Worm (Caenorhabditis elegans) whole organism, young adult: ENCODE data around the gene T15H9.4.
A peak's percentile ranks its signal among the peaks of the same experiment; 100 is the strongest.

Source experiments
- B0336.3 ChIP-seq: fragments of 200-800 bp; sonication (Bioruptor generic); IDR thresholded peaks from 2 replicates; pipeline ENCODE4 v1.3.6; 2022; ENCODE audit warnings: missing genetic modification characterization, missing compliant biosample characterization
- D2030.7 ChIP-seq: fragments of 200-800 bp; sonication (Bioruptor generic); IDR thresholded peaks from 2 replicates; pipeline ENCODE4 v1.3.6; 2022; ENCODE audit warnings: missing genetic modification reagents, missing genetic modification characterization, missing compliant biosample characterization
- F55B11.4 ChIP-seq: sonication (generic microtip); optimal IDR thresholded peaks from 2 replicates; lab custom pipeline; 2016; ENCODE audit warnings: missing compliant biosample characterization, missing genetic modification characterization, borderline replicate concordance; ENCODE audit not compliant: insufficient read depth
- T07F8.4 ChIP-seq: sonication (generic microtip); optimal IDR thresholded peaks from 2 replicates; lab custom pipeline; 2016; ENCODE audit warnings: mild to moderate bottlenecking, missing genetic modification characterization, moderate library complexity, missing compliant biosample characterization
- T26A5.8 ChIP-seq: sonication (generic microtip); optimal IDR thresholded peaks from 2 replicates; lab custom pipeline; 2016; ENCODE audit warnings: missing genetic modification characterization, missing compliant biosample characterization
- Y67H2A.10 ChIP-seq: fragments of 200-800 bp; sonication (Bioruptor generic); conservative IDR thresholded peaks from 2 replicates; pipeline ENCODE4 v1.3.6; 2022; ENCODE audit warnings: missing genetic modification reagents, missing genetic modification characterization, missing compliant biosample characterization
- ama-1 ChIP-seq, 3 experiments: fragments of 150-350 bp in 1 of 3; sonication (generic microtip) in 2 of 3; optimal IDR thresholded peaks; 2 replicates each; lab custom pipeline; 2014 to 2018; ENCODE audit warnings: missing biosample characterization in 2 of 3, missing genetic modification characterization in 2 of 3, missing genetic modification reagents in 2 of 3
- aptf-2 ChIP-seq: fragments of 200-800 bp; sonication (Bioruptor generic); conservative IDR thresholded peaks from 2 replicates; pipeline ENCODE4 v1.3.6; 2022; ENCODE audit warnings: missing genetic modification reagents, missing genetic modification characterization, missing compliant biosample characterization
- athp-1 ChIP-seq: sonication (generic microtip); optimal IDR thresholded peaks from 2 replicates; lab custom pipeline; 2017; ENCODE audit warnings: mild to moderate bottlenecking, missing genetic modification characterization, missing compliant biosample characterization
- attf-3 ChIP-seq: fragments of 200-800 bp; sonication (Bioruptor generic); conservative IDR thresholded peaks from 2 replicates; pipeline ENCODE4 v1.3.6; 2022; ENCODE audit warnings: missing genetic modification reagents, missing genetic modification characterization, missing compliant biosample characterization
- cebp-2 ChIP-seq: fragments of 200-800 bp; sonication (Bioruptor generic); IDR thresholded peaks from 2 replicates; pipeline ENCODE4 v1.3.6; 2022; ENCODE audit warnings: missing genetic modification characterization, missing compliant biosample characterization
- ceh-27 ChIP-seq: fragments of 200-800 bp; sonication (Bioruptor generic); optimal IDR thresholded peaks from 2 replicates; lab custom pipeline; 2018; ENCODE audit warnings: mild to moderate bottlenecking, missing genetic modification characterization, moderate library complexity, missing compliant biosample characterization
- chd-7 ChIP-seq: sonication (generic microtip); optimal IDR thresholded peaks from 2 replicates; lab custom pipeline; 2016; ENCODE audit warnings: mild to moderate bottlenecking, missing genetic modification characterization, moderate library complexity, missing compliant biosample characterization
- dox-1 ChIP-seq: fragments of 200-800 bp; sonication (Bioruptor generic); IDR thresholded peaks from 2 replicates; pipeline ENCODE4 v1.3.6; 2022; ENCODE audit warnings: missing genetic modification reagents, missing genetic modification characterization, missing compliant biosample characterization
- dpff-1 ChIP-seq: sonication (generic microtip); optimal IDR thresholded peaks from 2 replicates; lab custom pipeline; 2017; ENCODE audit warnings: mild to moderate bottlenecking, missing genetic modification characterization, missing compliant biosample characterization
- egl-18 ChIP-seq: fragments of 200-800 bp; sonication (Bioruptor generic); IDR thresholded peaks from 2 replicates; pipeline ENCODE4 v1.3.6; 2022; ENCODE audit warnings: missing genetic modification reagents, missing genetic modification characterization, missing compliant biosample characterization
- egrh-3 ChIP-seq: fragments of 200-800 bp; sonication (Bioruptor generic); IDR thresholded peaks from 2 replicates; pipeline ENCODE4 v1.3.6; 2022; ENCODE audit warnings: missing genetic modification reagents, missing genetic modification characterization, missing compliant biosample characterization
- ets-4 ChIP-seq: fragments of 200-800 bp; sonication (Bioruptor generic); optimal IDR thresholded peaks from 2 replicates; lab custom pipeline; 2018; ENCODE audit warnings: mild to moderate bottlenecking, missing genetic modification characterization, missing compliant biosample characterization
- gei-17 ChIP-seq: fragments of 200-800 bp; sonication (Bioruptor generic); optimal IDR thresholded peaks from 2 replicates; lab custom pipeline; 2018; ENCODE audit warnings: mild to moderate bottlenecking, missing genetic modification characterization, missing compliant biosample characterization
- hlh-26 ChIP-seq: fragments of 200-800 bp; sonication (Bioruptor generic); conservative IDR thresholded peaks from 2 replicates; pipeline ENCODE4 v1.3.6; 2022; ENCODE audit warnings: missing genetic modification reagents, missing genetic modification characterization, missing compliant biosample characterization
- hmg-1.2 ChIP-seq: fragments of 200-800 bp; sonication (Bioruptor generic); IDR thresholded peaks from 2 replicates; pipeline ENCODE4 v1.3.6; 2022; ENCODE audit warnings: missing genetic modification reagents, missing genetic modification characterization, missing compliant biosample characterization
- lag-1 ChIP-seq: fragments of 200-800 bp; sonication (Bioruptor generic); IDR thresholded peaks from 2 replicates; pipeline ENCODE4 v1.3.6; 2022; ENCODE audit warnings: missing genetic modification reagents, missing genetic modification characterization, missing compliant biosample characterization
- let-607 ChIP-seq, 2 experiments: fragments of 200-800 bp in 1 of 2; sonication (Bioruptor generic) in 1 of 2; sonication (generic microtip) in 1 of 2; optimal IDR thresholded peaks; 2 replicates each; lab custom pipeline; 2016 to 2018; ENCODE audit warnings: mild to moderate bottlenecking in 2 of 2, missing compliant biosample characterization in 2 of 2, missing genetic modification characterization in 2 of 2, moderate library complexity in 2 of 2, missing genotype in 1 of 2
- lin-26 ChIP-seq: fragments of 200-800 bp; sonication (Bioruptor generic); IDR thresholded peaks from 2 replicates; pipeline ENCODE4 v1.3.6; 2022; ENCODE audit warnings: missing genetic modification reagents, missing genetic modification characterization, missing compliant biosample characterization
- lin-40 ChIP-seq: sonication (generic microtip); optimal IDR thresholded peaks from 2 replicates; lab custom pipeline; 2016; ENCODE audit warnings: missing genetic modification characterization, mild to moderate bottlenecking, missing compliant biosample characterization, missing genotype, missing genetic modification reagents
- lir-1 ChIP-seq: fragments of 200-800 bp; sonication (Bioruptor generic); conservative IDR thresholded peaks from 2 replicates; pipeline ENCODE4 v1.3.6; 2022; ENCODE audit warnings: missing genetic modification reagents, missing genetic modification characterization, missing compliant biosample characterization
- lsl-1 ChIP-seq: fragments of 200-800 bp; sonication (Bioruptor generic); optimal IDR thresholded peaks from 2 replicates; lab custom pipeline; 2018; ENCODE audit warnings: mild to moderate bottlenecking, missing genetic modification characterization, moderate library complexity, missing compliant biosample characterization
- madf-3 ChIP-seq: fragments of 200-800 bp; sonication (Bioruptor generic); IDR thresholded peaks from 2 replicates; pipeline ENCODE4 v1.3.6; 2022; ENCODE audit warnings: missing genetic modification reagents, missing genetic modification characterization, missing compliant biosample characterization
- madf-6 ChIP-seq: fragments of 200-800 bp; sonication (Bioruptor generic); IDR thresholded peaks from 2 replicates; pipeline ENCODE4 v1.3.6; 2022; ENCODE audit warnings: missing genetic modification reagents, missing genetic modification characterization, missing compliant biosample characterization
- madf-8 ChIP-seq: fragments of 200-800 bp; sonication (Bioruptor generic); conservative IDR thresholded peaks from 2 replicates; pipeline ENCODE4 v1.3.6; 2022; ENCODE audit warnings: missing genetic modification reagents, missing genetic modification characterization, missing compliant biosample characterization
- nfya-1 ChIP-seq: sonication (generic microtip); optimal IDR thresholded peaks from 2 replicates; lab custom pipeline; 2017; ENCODE audit warnings: antibody characterized with exemption, missing compliant biosample characterization, missing genetic modification characterization, borderline replicate concordance; ENCODE audit not compliant: insufficient read depth
- nhr-179 ChIP-seq: sonication (generic microtip); optimal IDR thresholded peaks from 2 replicates; lab custom pipeline; 2016; ENCODE audit warnings: mild to moderate bottlenecking, missing genetic modification characterization, missing compliant biosample characterization
- nhr-27 ChIP-seq: fragments of 200-800 bp; sonication (Bioruptor generic); optimal IDR thresholded peaks from 2 replicates; lab custom pipeline; 2018; ENCODE audit warnings: mild to moderate bottlenecking, missing genetic modification characterization, moderate library complexity, missing compliant biosample characterization
- nhr-80 ChIP-seq: sonication (generic microtip); optimal IDR thresholded peaks from 2 replicates; lab custom pipeline; 2016; ENCODE audit warnings: missing genetic modification characterization, missing compliant biosample characterization
- pbrm-1 ChIP-seq: fragments of 200-800 bp; sonication (Bioruptor generic); IDR thresholded peaks from 2 replicates; pipeline ENCODE4 v1.3.6; 2022; ENCODE audit warnings: missing genetic modification reagents, missing genetic modification characterization, missing compliant biosample characterization
- rcor-1 ChIP-seq: fragments of 200-800 bp; sonication (Bioruptor generic); IDR thresholded peaks from 2 replicates; pipeline ENCODE4 v1.3.6; 2022; ENCODE audit warnings: missing genetic modification reagents, missing genetic modification characterization, missing compliant biosample characterization
- repo-1 ChIP-seq: sonication (generic microtip); optimal IDR thresholded peaks from 2 replicates; lab custom pipeline; 2017; ENCODE audit warnings: mild to moderate bottlenecking, missing genetic modification characterization, missing compliant biosample characterization
- sea-2 ChIP-seq: fragments of 200-800 bp; sonication (Bioruptor generic); IDR thresholded peaks from 2 replicates; pipeline ENCODE4 v1.3.6; 2022; ENCODE audit warnings: missing genetic modification characterization, missing compliant biosample characterization
- snpc-4 ChIP-seq, 5 experiments: fragments of 150-350 bp in 1 of 5; sonication (generic microtip) in 4 of 5; optimal IDR thresholded peaks; 2 replicates each; lab custom pipeline; 2014 to 2018; ENCODE audit warnings: missing genetic modification characterization in 5 of 5, missing biosample characterization in 3 of 5, antibody characterized with exemption in 2 of 5, mild to moderate bottlenecking in 2 of 5, missing compliant biosample characterization in 2 of 5, missing genotype in 2 of 5, moderate library complexity in 2 of 5, missing genetic modification reagents in 1 of 5
- somi-1 ChIP-seq: fragments of 200-800 bp; sonication (Bioruptor generic); optimal IDR thresholded peaks from 2 replicates; lab custom pipeline; 2018; ENCODE audit warnings: mild to moderate bottlenecking, missing genetic modification characterization, missing compliant biosample characterization
- tlf-1 ChIP-seq: fragments of 200-800 bp; sonication (Bioruptor generic); optimal IDR thresholded peaks from 2 replicates; lab custom pipeline; 2018; ENCODE audit warnings: mild to moderate bottlenecking, missing genetic modification characterization, missing compliant biosample characterization
- unc-130 ChIP-seq: sonication (generic microtip); optimal IDR thresholded peaks from 2 replicates; lab custom pipeline; 2016; ENCODE audit warnings: missing genetic modification reagents, missing genetic modification characterization, missing compliant biosample characterization
- unc-62 ChIP-seq: fragments of 150-350 bp; optimal IDR thresholded peaks from 2 replicates; lab custom pipeline; 2014; ENCODE audit warnings: missing biosample characterization, missing genetic modification reagents, missing genetic modification characterization
- ztf-22 ChIP-seq: fragments of 200-800 bp; sonication (Bioruptor generic); optimal IDR thresholded peaks from 2 replicates; lab custom pipeline; 2018; ENCODE audit warnings: mild to moderate bottlenecking, missing genetic modification characterization, moderate library complexity, missing compliant biosample characterization
- ztf-25 ChIP-seq: fragments of 200-800 bp; sonication (Bioruptor generic); IDR thresholded peaks from 2 replicates; pipeline ENCODE4 v1.3.6; 2022; ENCODE audit warnings: missing genetic modification reagents, missing genetic modification characterization, missing compliant biosample characterization
- ztf-28 ChIP-seq: fragments of 200-800 bp; sonication (Bioruptor generic); IDR thresholded peaks from 2 replicates; pipeline ENCODE4 v1.3.6; 2022; ENCODE audit warnings: missing genetic modification reagents, missing genetic modification characterization, missing compliant biosample characterization
- ztf-6 ChIP-seq: fragments of 200-800 bp; sonication (Bioruptor generic); IDR thresholded peaks from 2 replicates; pipeline ENCODE4 v1.3.6; 2022; ENCODE audit warnings: missing genetic modification reagents, missing genetic modification characterization, missing compliant biosample characterization

The T15H9.4 gene

DNA sequence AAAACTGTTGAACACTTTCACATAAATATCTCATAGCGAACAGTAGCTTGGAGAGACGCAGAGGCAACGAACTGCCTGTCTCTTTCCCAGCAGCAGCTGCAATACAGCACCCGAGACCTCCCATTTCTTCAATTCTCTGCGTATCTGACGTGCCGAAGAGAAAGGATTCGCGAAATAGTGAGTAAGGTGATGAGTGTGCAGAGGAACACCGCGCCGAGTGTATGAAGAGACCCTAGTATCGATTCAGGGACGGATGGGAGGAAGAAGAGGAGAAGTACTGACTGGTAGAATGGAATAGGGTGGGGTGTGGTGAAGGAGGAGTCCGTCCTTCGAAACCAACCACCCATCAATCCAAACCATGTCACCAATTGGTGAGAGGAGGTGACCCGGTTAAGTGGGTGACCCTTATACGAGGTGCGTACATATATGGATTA lies 34.5 kb downstream of the T15H9.4 start:
- TF ChIP-seq gei-17 (GFP tag; lab: Kevin White, UChicago) (peak; percentile 18), let-607 (tag; optimal IDR thresholded peaks at IDR 0.05; lab: Kevin White, UChicago) (no peak), ztf-6 (GFP tag; lab: Robert Waterston, UW) (no peak), chd-7 (tag; lab: Kevin White, UChicago) (peak; percentile 45), ztf-28 (GFP tag; lab: Robert Waterston, UW) (no peak), attf-3 (GFP tag; lab: Robert Waterston, UW) (peak; percentile 26; the same call in 1 of the 2 replicates), lir-1 (GFP tag; lab: Robert Waterston, UW) (no peak), snpc-4 (GFP tag; optimal IDR thresholded peaks at IDR 0.05; lab: Kevin White, UChicago) (no peak), snpc-4 (tag; optimal IDR thresholded peaks at IDR 0.05; lab: Kevin White, UChicago) (peak in 2 of 4 experiments; percentile 4 to 35), Y67H2A.10 (GFP tag; lab: Robert Waterston, UW) (no peak), nhr-179 (tag; lab: Kevin White, UChicago) (no peak), D2030.7 (no peak), lin-40 (tag; lab: Kevin White, UChicago) (peak; percentile 66), rcor-1 (GFP tag; lab: Robert Waterston, UW) (peak; percentile 65; the same call in 1 of the 2 replicates), repo-1 (tag; lab: Kevin White, UChicago) (no peak), aptf-2 (GFP tag; lab: Robert Waterston, UW) (no peak), tlf-1 (no peak), athp-1 (tag; lab: Kevin White, UChicago) (no peak), lsl-1 (no peak), nhr-80 (tag; lab: Kevin White, UChicago) (peak; percentile 41), egrh-3 (GFP tag; lab: Robert Waterston, UW) (peak; percentile 46; the same call in 1 of the 2 replicates), sea-2 (GFP tag; lab: Robert Waterston, UW) (0 out of 2 replicates have a peak, but pooled peaks have one; percentile 31), egl-18 (no peak), nhr-27 (tag; lab: Kevin White, UChicago) (peak; percentile 10), unc-62 (GFP tag; lab: Kevin White, UChicago) (peak; percentile 7), dox-1 (GFP tag; lab: Robert Waterston, UW) (peak; percentile 58; the same call in 1 of the 2 replicates), ceh-27 (GFP tag; lab: Kevin White, UChicago) (peak; percentile 70), B0336.3 (GFP tag; lab: Robert Waterston, UW) (peak; percentile 16; the same call in 1 of the 2 replicates), nfya-1 (tag; lab: Kevin White, UChicago) (no peak), F55B11.4 (tag; lab: Kevin White, UChicago) (no peak), madf-6 (GFP tag; lab: Robert Waterston, UW) (no peak), hmg-1.2 (GFP tag; lab: Robert Waterston, UW) (peak; percentile 78), T26A5.8 (tag; lab: Kevin White, UChicago) (no peak), T07F8.4 (tag; lab: Kevin White, UChicago) (no peak), ztf-25 (no peak), ama-1 (optimal IDR thresholded peaks at IDR 0.05; lab: Kevin White, UChicago) (no peak), ama-1 (GFP tag; optimal IDR thresholded peaks at IDR 0.05; lab: Kevin White, UChicago) (no peak), hlh-26 (no peak), dpff-1 (tag; lab: Kevin White, UChicago) (no peak), cebp-2 (no peak), lin-26 (peak; percentile 68; the same call in 1 of the 2 replicates), pbrm-1 (GFP tag; lab: Robert Waterston, UW) (peak; percentile 21; the same call in 1 of the 2 replicates), madf-3 (GFP tag; lab: Robert Waterston, UW) (no peak), lag-1 (GFP tag; lab: Robert Waterston, UW) (no peak), ztf-22 (GFP tag; lab: Kevin White, UChicago) (no peak), ets-4 (GFP tag; lab: Kevin White, UChicago) (no peak), madf-8 (GFP tag; lab: Robert Waterston, UW) (no peak), unc-130 (no peak), somi-1 (GFP tag; lab: Kevin White, UChicago) (peak; percentile 48)
